Fruit fly (Drosophila melanogaster): ENCODE data around the gene CG44837.

Gene CG44837

DNA sequence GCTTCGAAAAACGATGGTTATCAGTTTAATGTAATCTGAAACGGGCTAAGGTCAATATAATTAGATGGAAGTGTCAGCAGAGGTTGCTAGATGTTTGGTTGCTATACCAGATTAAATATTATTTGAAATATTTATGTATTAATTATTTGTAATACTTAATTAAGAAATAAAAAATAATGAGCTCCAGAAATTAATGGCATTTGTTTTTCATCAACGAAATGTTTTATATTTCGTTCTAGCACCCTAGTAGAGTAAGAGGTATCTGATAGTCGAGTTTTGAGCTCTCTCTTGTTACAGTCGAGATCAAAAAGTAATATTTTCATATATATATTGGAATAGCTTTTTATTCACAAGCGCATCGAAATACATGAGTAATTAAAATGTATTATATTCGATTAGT is 137.1 kb downstream of the CG44837 start:
- TF ChIP-seq CG8478 (optimal IDR thresholded peaks at IDR 0.05), result no peak
- no peak for TF ChIP-seq usp (GFP tag; optimal IDR thresholded peaks at IDR 0.05)
- TF ChIP-seq EcR (GFP tag; optimal IDR thresholded peaks at IDR 0.05), result no peak
- no peak for TF ChIP-seq psq (optimal IDR thresholded peaks at IDR 0.05)

DNA sequence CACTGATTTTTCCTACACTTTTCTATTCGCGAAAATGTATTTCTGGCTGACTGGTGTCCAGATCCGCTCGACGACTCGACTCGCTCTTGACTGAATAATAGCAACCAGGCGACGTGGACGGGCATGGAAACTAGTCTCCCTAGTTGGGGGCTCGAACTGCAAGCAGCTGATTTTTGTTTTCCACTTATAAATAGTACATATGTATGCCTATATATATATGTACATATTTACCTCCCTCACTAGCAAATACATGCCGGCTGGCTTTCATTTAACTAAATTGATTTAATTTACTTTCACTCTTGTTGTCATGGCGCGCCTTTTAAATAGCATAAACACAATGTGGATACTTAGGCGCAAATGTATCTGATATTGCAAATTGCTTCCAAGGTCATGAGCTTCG is 137.9 kb downstream of the CG44837 start, which contains the start of gene Gcat:
TSS of gene Gcat (minus strand) at position 101 of the 400 bp plus-strand sequence.
- no peak for TF ChIP-seq pan (optimal IDR thresholded peaks at IDR 0.05)
- no peak for TF ChIP-seq CG8478 (optimal IDR thresholded peaks at IDR 0.05)
- no peak for TF ChIP-seq psq (optimal IDR thresholded peaks at IDR 0.05)
- TF ChIP-seq EcR (GFP tag; optimal IDR thresholded peaks at IDR 0.05), result no peak
- no peak for TF ChIP-seq Dll (optimal IDR thresholded peaks at IDR 0.05)
- no peak for TF ChIP-seq usp (GFP tag; optimal IDR thresholded peaks at IDR 0.05)
